Worm (Caenorhabditis elegans): Measurements from ENCODE around the gene lgc-50.

- TF ChIP-seq ztf-23 (GFP tag; IDR thresholded peaks at IDR 0.05): no peak
- TF ChIP-seq ztf-29 (GFP tag; IDR thresholded peaks at IDR 0.05): no peak
- TF ChIP-seq ref-1 (GFP tag; conservative IDR thresholded peaks at IDR 0.05): no peak
Observed at ce11 chrIII:7381546-7382171, 13.6 kb downstream of the lgc-50 start, which contains the start of the genes hmg-4 and T20B12.3.
